Fruit fly (Drosophila melanogaster) whole organism, prepupa: ENCODE data around the gene CG15525.

Experiments used
- Blimp-1 ChIP-seq: fragments of 200-800 bp; sonication (Bioruptor generic); optimal IDR thresholded peaks from 3 replicates; lab custom pipeline; 2017; ENCODE audit warnings: missing biosample characterization, missing genetic modification characterization, mild to moderate bottlenecking, moderate library complexity, missing genetic modification reagents
- CG10669 ChIP-seq: fragments of 200-800 bp; sonication (Bioruptor generic); optimal IDR thresholded peaks from 3 replicates; lab custom pipeline; 2018; ENCODE audit warnings: missing biosample characterization, mild to moderate bottlenecking, missing genetic modification characterization, moderate library complexity
- CG11762 ChIP-seq: fragments of 200-800 bp; sonication (Bioruptor generic); optimal IDR thresholded peaks from 3 replicates; lab custom pipeline; 2016; ENCODE audit warnings: missing biosample characterization, missing genetic modification characterization; ENCODE audit not compliant: insufficient read depth
- CG11902 ChIP-seq: fragments of 200-800 bp; sonication (Bioruptor generic); optimal IDR thresholded peaks from 3 replicates; lab custom pipeline; 2016; ENCODE audit warnings: missing biosample characterization, missing genetic modification characterization
- CG15336 ChIP-seq: fragments of 200-800 bp; sonication (Bioruptor generic); IDR thresholded peaks from 2 replicates; pipeline ENCODE4 v1.3.6; 2022; ENCODE audit warnings: missing biosample characterization, missing genetic modification characterization
- CG1621 ChIP-seq: fragments of 200-800 bp; sonication (Bioruptor generic); optimal IDR thresholded peaks from 3 replicates; lab custom pipeline; 2018; ENCODE audit warnings: missing biosample characterization, mild to moderate bottlenecking, missing genetic modification characterization
- CG16779 ChIP-seq: fragments of 200-800 bp; sonication (Bioruptor generic); optimal IDR thresholded peaks from 3 replicates; lab custom pipeline; 2017; ENCODE audit warnings: missing biosample characterization, mild to moderate bottlenecking, missing genetic modification characterization
- CG3032 ChIP-seq: fragments of 200-800 bp; optimal IDR thresholded peaks from 2 replicates; lab custom pipeline; 2019; ENCODE audit warnings: missing biosample characterization, mild to moderate bottlenecking, missing genetic modification characterization, moderate library complexity
- CG31627 ChIP-seq: fragments of 200-800 bp; sonication (Bioruptor generic); optimal IDR thresholded peaks from 3 replicates; lab custom pipeline; 2016; ENCODE audit warnings: missing biosample characterization, missing genetic modification characterization
- CG32006 ChIP-seq: fragments of 200-800 bp; sonication (Bioruptor generic); optimal IDR thresholded peaks from 3 replicates; lab custom pipeline; 2017; ENCODE audit warnings: missing biosample characterization, mild to moderate bottlenecking, missing genetic modification characterization
- CG34406 ChIP-seq: fragments of 200-800 bp; sonication (Bioruptor generic); optimal IDR thresholded peaks from 3 replicates; lab custom pipeline; 2016; ENCODE audit warnings: missing biosample characterization, missing genetic modification characterization
- CG3919 ChIP-seq: fragments of 200-800 bp; sonication (Bioruptor generic); optimal IDR thresholded peaks from 3 replicates; lab custom pipeline; 2016; ENCODE audit warnings: missing biosample characterization, missing genetic modification characterization
- CG4318 ChIP-seq: fragments of 200-800 bp; sonication (Bioruptor generic); optimal IDR thresholded peaks from 3 replicates; lab custom pipeline; 2017; ENCODE audit warnings: missing biosample characterization, mild to moderate bottlenecking, missing genetic modification characterization
- CG6163 ChIP-seq: fragments of 200-800 bp; sonication (Bioruptor generic); IDR thresholded peaks from 3 replicates; pipeline ENCODE4 v1.3.6; 2022; ENCODE audit warnings: missing biosample characterization, missing genetic modification characterization
- CG6792 ChIP-seq: fragments of 200-800 bp; sonication (Bioruptor generic); optimal IDR thresholded peaks from 3 replicates; lab custom pipeline; 2016; ENCODE audit warnings: missing biosample characterization, missing genetic modification characterization
- CG6808 ChIP-seq: fragments of 200-800 bp; sonication (Bioruptor generic); optimal IDR thresholded peaks from 3 replicates; lab custom pipeline; 2017; ENCODE audit warnings: missing biosample characterization, missing genetic modification characterization, mild to moderate bottlenecking, moderate library complexity, missing genetic modification reagents
- CG6854 ChIP-seq: fragments of 200-800 bp; sonication (Bioruptor generic); optimal IDR thresholded peaks from 2 replicates; lab custom pipeline; 2017; ENCODE audit warnings: missing biosample characterization, mild to moderate bottlenecking, missing genetic modification characterization
- CG8119 ChIP-seq: fragments of 200-800 bp; sonication (Bioruptor generic); IDR thresholded peaks from 3 replicates; pipeline ENCODE4 v1.3.6; 2022; ENCODE audit warnings: missing biosample characterization, missing genetic modification characterization
- CG8319 ChIP-seq: fragments of 200-800 bp; sonication (Bioruptor generic); optimal IDR thresholded peaks from 3 replicates; lab custom pipeline; 2016; ENCODE audit warnings: missing biosample characterization, missing genetic modification characterization
- CG8632 ChIP-seq: fragments of 200-800 bp; sonication (Bioruptor generic); optimal IDR thresholded peaks from 3 replicates; lab custom pipeline; 2016; ENCODE audit warnings: missing biosample characterization, missing genetic modification characterization
- CG9139 ChIP-seq: fragments of 200-800 bp; sonication (Bioruptor generic); optimal IDR thresholded peaks from 3 replicates; lab custom pipeline; 2017; ENCODE audit warnings: missing biosample characterization, mild to moderate bottlenecking, missing genetic modification characterization
- Eip75B ChIP-seq: fragments of 200-800 bp; sonication (Bioruptor generic); optimal IDR thresholded peaks from 3 replicates; lab custom pipeline; 2016; ENCODE audit warnings: missing biosample characterization, missing genetic modification characterization
- Eip78C ChIP-seq: fragments of 200-800 bp; sonication (Bioruptor generic); peaks from one replicate; lab custom pipeline; 2016; ENCODE audit warnings: missing biosample characterization, missing genetic modification characterization
- Ets21C ChIP-seq: fragments of 200-800 bp; sonication (Bioruptor generic); optimal IDR thresholded peaks from 3 replicates; lab custom pipeline; 2016; ENCODE audit warnings: missing biosample characterization, missing genetic modification characterization
- Ets96B ChIP-seq: fragments of 200-800 bp; optimal IDR thresholded peaks from 2 replicates; lab custom pipeline; 2019; ENCODE audit warnings: missing biosample characterization, mild to moderate bottlenecking, missing genetic modification characterization, moderate library complexity
- Gug ChIP-seq: fragments of 200-800 bp; sonication (Bioruptor generic); IDR thresholded peaks from 2 replicates; pipeline ENCODE4 v1.3.6; 2022; ENCODE audit warnings: missing biosample characterization, missing genetic modification characterization
- Hr39 ChIP-seq: fragments of 200-800 bp; sonication (Bioruptor generic); optimal IDR thresholded peaks from 2 replicates; lab custom pipeline; 2016; ENCODE audit warnings: missing biosample characterization, missing genetic modification characterization
- Met ChIP-seq: fragments of 200-800 bp; sonication (Bioruptor generic); optimal IDR thresholded peaks from 3 replicates; lab custom pipeline; 2016; ENCODE audit warnings: missing biosample characterization, missing genetic modification characterization
- Smox ChIP-seq: fragments of 200-800 bp; sonication (Bioruptor generic); optimal IDR thresholded peaks from 3 replicates; lab custom pipeline; 2016; ENCODE audit warnings: missing biosample characterization, missing genetic modification characterization
- Sox102F ChIP-seq: fragments of 200-800 bp; sonication (Bioruptor generic); optimal IDR thresholded peaks from 2 replicates; lab custom pipeline; 2016; ENCODE audit warnings: missing biosample characterization, mild to moderate bottlenecking, missing genetic modification characterization
- Sox15 ChIP-seq: fragments of 200-800 bp; sonication (Bioruptor generic); optimal IDR thresholded peaks from 3 replicates; lab custom pipeline; 2016; ENCODE audit warnings: missing biosample characterization, missing genetic modification characterization
- achi ChIP-seq: fragments of 200-800 bp; sonication (Bioruptor generic); optimal IDR thresholded peaks from 3 replicates; lab custom pipeline; 2016; ENCODE audit warnings: missing biosample characterization, missing genetic modification characterization
- dac ChIP-seq: fragments of 200-800 bp; sonication (Bioruptor generic); optimal IDR thresholded peaks from 2 replicates; lab custom pipeline; 2017; ENCODE audit warnings: missing biosample characterization, mild to moderate bottlenecking, missing genetic modification characterization
- dsx ChIP-seq: fragments of 200-800 bp; optimal IDR thresholded peaks from 3 replicates; lab custom pipeline; 2019; ENCODE audit warnings: missing biosample characterization, mild to moderate bottlenecking, missing genetic modification characterization, moderate library complexity; ENCODE audit not compliant: poor library complexity, severe bottlenecking
- eg ChIP-seq: fragments of 200-800 bp; sonication (Bioruptor generic); IDR thresholded peaks from 3 replicates; pipeline ENCODE4 v1.3.6; 2022; ENCODE audit warnings: missing biosample characterization, missing genetic modification characterization
- esn ChIP-seq: fragments of 200-800 bp; sonication (Bioruptor generic); optimal IDR thresholded peaks from 2 replicates; lab custom pipeline; 2016; ENCODE audit warnings: missing biosample characterization, mild to moderate bottlenecking, missing genetic modification characterization, moderate library complexity
- fd59A ChIP-seq: fragments of 200-800 bp; sonication (Bioruptor generic); optimal IDR thresholded peaks from 2 replicates; lab custom pipeline; 2017; ENCODE audit warnings: missing biosample characterization, mild to moderate bottlenecking, missing genetic modification characterization, missing genetic modification reagents
- fd85E ChIP-seq: fragments of 200-800 bp; sonication (Bioruptor generic); optimal IDR thresholded peaks from 3 replicates; lab custom pipeline; 2016; ENCODE audit warnings: missing biosample characterization, missing genetic modification characterization
- fkh ChIP-seq: fragments of 200-800 bp; sonication (Bioruptor generic); optimal IDR thresholded peaks from 3 replicates; lab custom pipeline; 2017; ENCODE audit warnings: missing biosample characterization, mild to moderate bottlenecking, missing genetic modification characterization, moderate library complexity
- net ChIP-seq: fragments of 200-800 bp; sonication (Bioruptor generic); optimal IDR thresholded peaks from 3 replicates; lab custom pipeline; 2016; ENCODE audit warnings: missing biosample characterization, missing genetic modification characterization
- pdm3 ChIP-seq: fragments of 200-800 bp; sonication (Bioruptor generic); optimal IDR thresholded peaks from 3 replicates; lab custom pipeline; 2016; ENCODE audit warnings: missing biosample characterization, missing genetic modification characterization
- ss ChIP-seq, 2 experiments: fragments of 200-800 bp; sonication (Bioruptor generic); optimal IDR thresholded peaks; 2 replicates in 1 of 2; 3 replicates in 1 of 2; lab custom pipeline; 2017 to 2018; ENCODE audit warnings: mild to moderate bottlenecking in 2 of 2, missing biosample characterization in 2 of 2, missing genetic modification characterization in 2 of 2, moderate library complexity in 1 of 2
- svp ChIP-seq: fragments of 200-800 bp; sonication (Bioruptor generic); peaks from one replicate; lab custom pipeline; 2016; ENCODE audit warnings: missing biosample characterization, missing genetic modification characterization
- topi ChIP-seq: fragments of 200-800 bp; sonication (Bioruptor generic); optimal IDR thresholded peaks from 3 replicates; lab custom pipeline; 2016; ENCODE audit warnings: missing biosample characterization, missing genetic modification characterization
- vri ChIP-seq: fragments of 200-800 bp; sonication (Bioruptor generic); optimal IDR thresholded peaks from 3 replicates; lab custom pipeline; 2016; ENCODE audit warnings: missing biosample characterization, mild to moderate bottlenecking, missing genetic modification characterization

Gene CG15525

DNA sequence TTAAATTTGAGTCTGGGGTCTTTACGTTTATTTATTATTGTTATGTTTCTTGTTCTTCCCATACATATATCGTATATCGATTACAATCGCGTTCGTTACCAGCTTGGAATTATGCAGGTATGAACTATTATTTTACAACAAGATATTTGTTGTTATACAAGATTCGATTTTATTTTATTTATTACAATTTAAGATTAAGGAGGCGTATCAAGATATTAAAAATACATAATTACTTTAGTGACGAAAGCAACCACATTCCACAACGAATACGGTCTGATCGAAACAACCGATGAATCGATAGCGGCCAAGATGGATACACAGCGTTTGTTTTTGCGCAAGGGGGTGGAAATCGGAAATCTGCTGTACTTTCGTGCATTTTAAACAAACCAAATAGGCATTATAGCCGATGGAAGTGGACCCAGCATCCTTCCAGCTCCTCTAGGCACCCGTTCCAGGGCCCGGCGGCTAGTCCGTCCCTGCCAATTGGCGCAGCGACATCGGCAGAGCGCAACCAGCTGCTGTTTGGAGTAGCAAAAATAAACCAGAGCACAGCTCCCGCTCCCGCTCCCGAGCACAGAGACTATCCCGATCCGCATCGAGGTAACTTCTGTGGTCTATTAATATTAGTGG, at the start of gene CG15525, which contains the start of gene CG11504 (continued):
- TF ChIP-seq CG15336 (GFP tag; lab: Robert Waterston, UW), result no peak
- TF ChIP-seq fkh (GFP tag; lab: Kevin White, UChicago), result peak; percentile 66
- no peak for TF ChIP-seq Sox102F (GFP tag; lab: Kevin White, UChicago)
- no peak for TF ChIP-seq CG6792
- no peak for TF ChIP-seq CG6163 (GFP tag; lab: Robert Waterston, UW)
- no peak for TF ChIP-seq achi (GFP tag; lab: Kevin White, UChicago)
- no peak for TF ChIP-seq fd59A (GFP tag; lab: Kevin White, UChicago)
- no peak for TF ChIP-seq CG6854 (GFP tag; lab: Kevin White, UChicago)

DNA sequence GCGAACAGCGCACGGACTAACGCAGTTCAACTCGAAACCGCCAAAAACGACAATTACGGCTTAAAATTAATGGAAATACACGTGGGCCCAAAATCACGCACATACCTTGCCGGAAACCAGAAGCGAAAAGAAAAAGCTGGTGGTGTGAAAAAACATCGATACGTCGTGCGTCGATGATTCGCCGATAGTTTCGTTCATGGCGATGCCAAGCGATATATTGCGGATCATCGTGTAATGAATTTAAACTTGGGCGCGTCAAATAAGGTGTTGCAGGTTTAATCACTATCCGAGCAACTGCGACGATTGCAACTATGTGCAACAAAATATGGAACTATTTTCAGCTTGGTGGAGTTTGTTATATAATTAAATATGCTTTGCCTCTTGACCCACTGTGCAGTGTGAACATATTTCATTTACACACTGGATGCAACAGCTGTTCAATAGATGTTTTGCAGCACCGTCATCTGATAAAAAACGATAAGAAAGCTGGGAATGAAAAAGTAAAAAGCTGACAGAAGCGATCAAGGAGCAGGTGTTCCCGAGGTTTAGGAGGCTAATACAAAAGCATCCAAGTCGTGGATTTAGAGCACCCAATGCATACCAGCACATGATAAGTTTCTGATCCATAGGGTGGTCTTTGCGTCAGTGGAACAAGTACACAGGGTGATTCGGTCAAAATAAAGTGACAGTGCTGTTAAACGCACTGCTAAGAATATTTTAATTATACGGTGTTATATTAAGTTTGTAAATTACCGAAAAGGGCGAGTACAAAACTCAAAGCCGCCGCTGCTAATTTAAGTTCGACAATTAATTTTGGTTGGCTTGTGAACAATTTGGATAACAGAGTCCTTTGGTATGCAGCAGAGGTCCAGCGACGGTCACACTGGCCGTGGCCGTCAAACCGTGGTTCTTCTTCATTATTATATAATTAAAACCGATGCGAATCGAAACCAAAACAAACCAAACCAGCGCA, 48.8 kb upstream of the CG15525 start, which contains the start of the genes RpL32 and CG7943:
Gene RpL32, minus strand, starts transcription at position 133 of the 973 bp plus-strand sequence.
Gene CG7943, plus strand, starts transcription at position 442 of the 973 bp plus-strand sequence.
- peak; percentile 92 for TF ChIP-seq CG6792
- TF ChIP-seq vri (GFP tag; lab: Kevin White, UChicago), result peak; percentile 90
- peak; percentile 84 for TF ChIP-seq CG32006 (GFP tag; lab: Kevin White, UChicago)
- TF ChIP-seq CG11902 (GFP tag; lab: Kevin White, UChicago), result peak; percentile 93
- TF ChIP-seq CG8319 (GFP tag; lab: Kevin White, UChicago), result peak; percentile 91
- TF ChIP-seq CG9139, result peak; percentile 62
- peak; percentile 84 for TF ChIP-seq CG8632 (GFP tag; lab: Kevin White, UChicago)
- peak; percentile 94 for TF ChIP-seq Hr39
- peak; percentile 71 for TF ChIP-seq dsx (GFP tag; lab: Kevin White, UChicago)
- peak; percentile 96 for TF ChIP-seq CG31627 (GFP tag; lab: Kevin White, UChicago)
- TF ChIP-seq CG6163 (GFP tag; lab: Robert Waterston, UW), result peak; percentile 95
- TF ChIP-seq topi (GFP tag; lab: Kevin White, UChicago), result peak; percentile 95
- TF ChIP-seq Met (GFP tag; lab: Kevin White, UChicago), result peak; percentile 95
- TF ChIP-seq CG16779 (tag; lab: Kevin White, UChicago), result peak; percentile 83
- peak; percentile 97 for TF ChIP-seq esn (GFP tag; lab: Kevin White, UChicago)
- TF ChIP-seq achi (GFP tag; lab: Kevin White, UChicago), result peak; percentile 91
- TF ChIP-seq CG15336 (GFP tag; lab: Robert Waterston, UW), result peak; percentile 81
- peak; percentile 80 for TF ChIP-seq CG6808
- TF ChIP-seq pdm3 (GFP tag; lab: Kevin White, UChicago), result peak; percentile 93
- TF ChIP-seq net, result peak; percentile 89
- peak; percentile 93 for TF ChIP-seq Smox (GFP tag; lab: Kevin White, UChicago)
- TF ChIP-seq ss (GFP tag; optimal IDR thresholded peaks at IDR 0.05; lab: Kevin White, UChicago), result peak; percentile 65 to 90
- TF ChIP-seq CG11762 (GFP tag; lab: Kevin White, UChicago), result peak; percentile 88
- peak; percentile 95 for TF ChIP-seq Ets21C (GFP tag; lab: Kevin White, UChicago)
- peak; percentile 86 for TF ChIP-seq Ets96B
- TF ChIP-seq CG4318, result no peak
- peak; percentile 97 for TF ChIP-seq Eip78C (GFP tag; lab: Kevin White, UChicago)
- peak; percentile 78 for TF ChIP-seq Gug (GFP tag; lab: Robert Waterston, UW)
- peak; percentile 81 for TF ChIP-seq CG8119 (GFP tag; lab: Robert Waterston, UW)
- TF ChIP-seq CG3919, result peak; percentile 94
- TF ChIP-seq eg (GFP tag; lab: Robert Waterston, UW), result peak; percentile 93
- TF ChIP-seq fd59A (GFP tag; lab: Kevin White, UChicago), result peak; percentile 78
- TF ChIP-seq CG1621 (tag; lab: Kevin White, UChicago), result peak; percentile 78
- peak; percentile 94 for TF ChIP-seq Eip75B (GFP tag; lab: Kevin White, UChicago)
- TF ChIP-seq fd85E (GFP tag; lab: Kevin White, UChicago), result peak; percentile 89
- peak; percentile 93 for TF ChIP-seq Sox102F (GFP tag; lab: Kevin White, UChicago)
- TF ChIP-seq dac (GFP tag; lab: Kevin White, UChicago), result peak; percentile 80
- peak; percentile 97 for TF ChIP-seq svp
- peak; percentile 87 for TF ChIP-seq CG10669
- peak; percentile 90 for TF ChIP-seq Sox15 (GFP tag; lab: Kevin White, UChicago)
- peak; percentile 84 for TF ChIP-seq Blimp-1
- peak; percentile 90 for TF ChIP-seq CG3032 (tag; lab: Kevin White, UChicago)
- peak; percentile 89 for TF ChIP-seq CG34406 (GFP tag; lab: Kevin White, UChicago)
